Worm (Caenorhabditis elegans) whole organism, L3 larva: ENCODE data around the gene col-99.

ENCODE experiments used
- ZK546.5 ChIP-seq: sonication (generic microtip); optimal IDR thresholded peaks from 2 replicates; lab custom pipeline; 2017; ENCODE audit warnings: missing biosample characterization, missing genetic modification characterization
- ceh-9 ChIP-seq: sonication (generic microtip); optimal IDR thresholded peaks from 2 replicates; lab custom pipeline; 2018; ENCODE audit warnings: missing biosample characterization, missing genetic modification characterization
- fos-1 ChIP-seq: fragments of 150-350 bp; optimal IDR thresholded peaks from 2 replicates; lab custom pipeline; 2014; ENCODE audit warnings: missing biosample characterization, missing genetic modification characterization
- lin-15B ChIP-seq: fragments of 150-350 bp; optimal IDR thresholded peaks from 2 replicates; lab custom pipeline; 2014; ENCODE audit warnings: missing biosample characterization, missing genetic modification characterization
- mdl-1 ChIP-seq: fragments of 150-350 bp; optimal IDR thresholded peaks from 2 replicates; lab custom pipeline; 2014; ENCODE audit warnings: missing biosample characterization, missing genetic modification characterization
- nhr-11 ChIP-seq: fragments of 150-350 bp; optimal IDR thresholded peaks from 2 replicates; lab custom pipeline; 2014; ENCODE audit warnings: missing biosample characterization, missing genetic modification characterization
- pqm-1 ChIP-seq: fragments of 150-350 bp; optimal IDR thresholded peaks from 2 replicates; lab custom pipeline; 2017; ENCODE audit warnings: missing biosample characterization, missing genetic modification characterization, inconsistent platforms
- skn-1 ChIP-seq: fragments of 150-350 bp; optimal IDR thresholded peaks from 2 replicates; lab custom pipeline; 2014; ENCODE audit warnings: missing biosample characterization, missing genetic modification characterization
- snpc-4 ChIP-seq: fragments of 150-350 bp; optimal IDR thresholded peaks from 2 replicates; lab custom pipeline; 2014; ENCODE audit warnings: missing biosample characterization, missing genetic modification characterization
- unc-62 ChIP-seq: fragments of 150-350 bp; sonication (generic microtip); optimal IDR thresholded peaks from 4 replicates; lab custom pipeline; 2014; ENCODE audit warnings: missing biosample characterization, missing genetic modification reagents, missing genetic modification characterization
- zag-1 ChIP-seq: fragments of 150-350 bp; optimal IDR thresholded peaks from 2 replicates; lab custom pipeline; 2014; ENCODE audit warnings: missing biosample characterization, missing genetic modification characterization

DNA sequence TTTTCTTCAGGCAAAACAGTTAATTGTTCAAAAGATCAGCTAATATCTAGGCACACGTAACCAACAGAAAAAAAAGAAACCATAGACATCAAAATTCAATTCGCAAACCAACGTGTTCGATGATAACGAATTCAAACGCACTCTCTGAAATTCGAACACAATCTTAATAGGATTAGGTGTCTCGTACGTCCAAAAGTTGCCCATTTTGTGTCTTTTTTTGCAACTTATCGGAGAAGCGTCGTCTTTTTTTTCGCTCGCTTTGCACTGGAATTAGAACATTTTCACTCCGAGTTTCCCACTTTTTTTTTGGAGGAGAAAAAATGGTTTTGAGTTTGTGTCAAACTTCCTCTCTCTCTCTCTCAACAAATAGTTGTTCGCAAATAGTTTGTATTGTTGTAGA lies 41.4 kb upstream of the col-99 start:
- TF ChIP-seq fos-1 (tag; lab: Kevin White, UChicago) (no peak), mdl-1 (tag; lab: Kevin White, UChicago) (no peak), ZK546.5 (tag; lab: Kevin White, UChicago) (no peak), ceh-9 (tag; lab: Kevin White, UChicago) (no peak), unc-62 (GFP tag; lab: Kevin White, UChicago) (no peak), lin-15B (tag; lab: Kevin White, UChicago) (no peak), snpc-4 (no peak), skn-1 (no peak), zag-1 (tag; lab: Kevin White, UChicago) (no peak), pqm-1 (tag; lab: Kevin White, UChicago) (no peak), nhr-11 (tag; lab: Kevin White, UChicago) (no peak)
